Worm (Caenorhabditis elegans) whole organism, late embryonic: Measurements from ENCODE around the gene B0303.16.
A peak's percentile ranks its signal among the peaks of the same experiment; 100 is the strongest.

Source experiments
- F13H6.1 ChIP-seq: sonication (generic microtip); optimal IDR thresholded peaks from 2 replicates; lab custom pipeline; 2016; ENCODE audit warnings: missing genetic modification characterization, missing compliant biosample characterization
- ama-1 ChIP-seq: fragments of 150-350 bp; optimal IDR thresholded peaks from 2 replicates; lab custom pipeline; 2014
- ceh-18 ChIP-seq: sonication (generic microtip); optimal IDR thresholded peaks from 2 replicates; lab custom pipeline; 2016; ENCODE audit warnings: missing genetic modification characterization, missing compliant biosample characterization
- ceh-9 ChIP-seq: sonication (generic microtip); optimal IDR thresholded peaks from 2 replicates; lab custom pipeline; 2016; ENCODE audit warnings: mild to moderate bottlenecking, missing genetic modification characterization, inconsistent platforms, missing compliant biosample characterization
- madf-2 ChIP-seq: sonication (generic microtip); optimal IDR thresholded peaks from 2 replicates; lab custom pipeline; 2017; ENCODE audit warnings: missing genetic modification characterization, missing compliant biosample characterization
- nfya-1 ChIP-seq: sonication (generic microtip); optimal IDR thresholded peaks from 2 replicates; lab custom pipeline; 2017; ENCODE audit warnings: missing genetic modification characterization, mild to moderate bottlenecking, missing compliant biosample characterization, antibody characterized with exemption, moderate library complexity
- nhr-11 ChIP-seq: fragments of 150-350 bp; optimal IDR thresholded peaks from 2 replicates; lab custom pipeline; 2014; ENCODE audit warnings: missing biosample characterization, missing genetic modification characterization
- npax-4 ChIP-seq: sonication (generic microtip); optimal IDR thresholded peaks from 2 replicates; lab custom pipeline; 2016; ENCODE audit warnings: missing genetic modification characterization, missing compliant biosample characterization
- pax-1 ChIP-seq: fragments of 150-350 bp; optimal IDR thresholded peaks from 2 replicates; lab custom pipeline; 2014; ENCODE audit warnings: missing biosample characterization, missing genetic modification characterization
- pqm-1 ChIP-seq: sonication (generic microtip); optimal IDR thresholded peaks from 2 replicates; lab custom pipeline; 2016; ENCODE audit warnings: missing genetic modification characterization, missing compliant biosample characterization
- unc-86 ChIP-seq: sonication (generic microtip); optimal IDR thresholded peaks from 2 replicates; lab custom pipeline; 2016; ENCODE audit warnings: missing genetic modification characterization, missing compliant biosample characterization

DNA sequence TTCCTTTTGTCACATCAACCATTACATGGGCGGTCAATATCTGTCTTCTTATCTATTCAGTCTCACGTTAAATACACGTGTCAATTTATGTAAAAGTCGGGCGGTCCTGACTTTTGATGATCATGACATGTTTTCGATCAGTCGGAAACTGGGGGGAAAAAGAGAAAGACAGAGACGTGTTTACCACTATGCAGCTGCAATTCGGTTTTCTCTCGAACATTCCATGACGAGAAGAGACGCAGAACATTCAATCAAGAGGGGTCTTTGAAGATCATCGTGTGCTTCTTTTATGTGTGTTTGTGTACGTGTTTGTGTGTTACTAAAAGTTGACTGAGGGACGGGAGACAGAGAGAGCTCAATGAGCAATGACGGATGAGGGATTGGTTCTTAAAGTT lies 46.5 kb upstream of the B0303.16 start:
- TF ChIP-seq npax-4 = no peak
- peak; percentile 80 for TF ChIP-seq pqm-1
- no peak for TF ChIP-seq nhr-11
- TF ChIP-seq unc-86 = no peak
- TF ChIP-seq nfya-1 = peak; percentile 58
- TF ChIP-seq F13H6.1 (tag; lab: Kevin White, UChicago) = peak; percentile 72
- TF ChIP-seq pax-1 (tag; lab: Kevin White, UChicago) = no peak
- TF ChIP-seq ceh-18 (tag; lab: Kevin White, UChicago) = peak; percentile 96
- no peak for TF ChIP-seq ama-1
- TF ChIP-seq madf-2 (tag; lab: Kevin White, UChicago) = no peak
- no peak for TF ChIP-seq ceh-9 (tag; lab: Kevin White, UChicago)
